Worm (Caenorhabditis elegans) whole organism, L4 larva: Measurements from ENCODE around the gene acl-6.
"Not testable (repeated sequence)": the region's sequence is repeated elsewhere in the genome, so short reads cannot be mapped to it uniquely, and the experiment has no call there.

ENCODE experiments used
- F49E8.2 ChIP-seq: sonication (generic microtip); optimal IDR thresholded peaks from 2 replicates; lab custom pipeline; 2016; ENCODE audit warnings: missing compliant biosample characterization, mild to moderate bottlenecking, missing genetic modification characterization, borderline replicate concordance
- ceh-44 ChIP-seq: fragments of 200-800 bp; sonication (Bioruptor generic); IDR thresholded peaks from 2 replicates; pipeline ENCODE4 v1.3.6; 2022; ENCODE audit warnings: missing genetic modification reagents, missing genetic modification characterization, missing compliant biosample characterization
- nhr-11 ChIP-seq: fragments of 150-350 bp; optimal IDR thresholded peaks from 2 replicates; lab custom pipeline; 2014; ENCODE audit warnings: missing biosample characterization, missing genetic modification characterization
- nhr-6 ChIP-seq: fragments of 150-350 bp; optimal IDR thresholded peaks from 2 replicates; lab custom pipeline; 2014; ENCODE audit warnings: missing biosample characterization, missing genetic modification characterization
- pha-4 ChIP-seq, 2 experiments: fragments of 150-350 bp in 1 of 2; fragments of 200-800 bp in 1 of 2; sonication (Bioruptor generic) in 1 of 2; IDR thresholded peaks in 1 of 2; optimal IDR thresholded peaks in 1 of 2; 2 replicates each; pipeline versions ENCODE4 v1.3.6 to Lab custom; 2014 to 2022; ENCODE audit warnings: missing genetic modification characterization in 2 of 2, missing genetic modification reagents in 2 of 2, missing biosample characterization in 1 of 2, missing compliant biosample characterization in 1 of 2
- pqm-1 ChIP-seq: sonication (generic microtip); optimal IDR thresholded peaks from 2 replicates; lab custom pipeline; 2017; ENCODE audit warnings: missing biosample characterization, missing genetic modification characterization
- spr-1 ChIP-seq: sonication (generic microtip); optimal IDR thresholded peaks from 2 replicates; lab custom pipeline; 2016; ENCODE audit warnings: mild to moderate bottlenecking, missing genetic modification characterization, missing compliant biosample characterization
- unc-62 ChIP-seq, 3 experiments: fragments of 150-350 bp in 1 of 3; sonication (generic microtip); optimal IDR thresholded peaks in 2 of 3; peaks in 1 of 3; 1 replicate in 1 of 3; 2 replicates in 2 of 3; lab custom pipeline; 2014 to 2017; ENCODE audit warnings: missing biosample characterization in 3 of 3, missing genetic modification characterization in 3 of 3, missing genetic modification reagents in 3 of 3, missing genotype in 1 of 3

DNA sequence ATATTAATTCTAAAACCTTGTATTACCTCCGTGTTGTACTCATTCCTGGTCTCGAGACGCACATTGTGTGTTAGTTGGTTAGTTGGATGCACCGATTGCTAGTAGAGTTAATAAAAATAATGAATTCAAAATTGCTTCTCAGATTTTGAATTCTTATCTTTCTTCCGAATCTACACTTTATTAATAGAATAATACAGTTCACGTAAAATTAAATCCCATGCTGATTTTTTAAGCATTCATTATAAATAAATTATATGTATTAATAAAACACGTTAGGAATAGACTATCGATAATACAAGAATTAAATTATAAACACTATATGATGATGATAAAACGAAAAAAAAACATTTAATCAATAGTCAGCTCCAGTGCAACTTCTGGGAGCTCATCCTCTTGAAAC is 35.3 kb downstream of the acl-6 start, which contains the start of gene ZC317.6:
- TF ChIP-seq spr-1 (tag; lab: Kevin White, UChicago); unc-62 (GFP tag; optimal IDR thresholded peaks at IDR 0.05 in 1 of 2; lab: Kevin White, UChicago); unc-62 (tag; optimal IDR thresholded peaks at IDR 0.05; lab: Kevin White, UChicago); pha-4 (GFP tag; IDR thresholded peaks at IDR 0.05; lab: Robert Waterston, UW); pha-4 (tag; optimal IDR thresholded peaks at IDR 0.05; lab: Kevin White, UChicago); pqm-1 (tag; lab: Kevin White, UChicago); nhr-6 (tag; lab: Kevin White, UChicago); nhr-11; F49E8.2 (tag; lab: Kevin White, UChicago); ceh-44 (GFP tag; lab: Robert Waterston, UW): not testable (repeated sequence)
